Fruit fly (Drosophila melanogaster) S2 (cell line): ENCODE results near the gene Tsen2.

Experiments
- CG8478 ChIP-seq: fragments of >200 bp; optimal IDR thresholded peaks from 2 replicates; lab custom pipeline; 2018
- CTCF ChIP-seq, 2 experiments: fragments of >200 bp; optimal IDR thresholded peaks; 2 replicates each; lab custom pipeline; 2018

DNA sequence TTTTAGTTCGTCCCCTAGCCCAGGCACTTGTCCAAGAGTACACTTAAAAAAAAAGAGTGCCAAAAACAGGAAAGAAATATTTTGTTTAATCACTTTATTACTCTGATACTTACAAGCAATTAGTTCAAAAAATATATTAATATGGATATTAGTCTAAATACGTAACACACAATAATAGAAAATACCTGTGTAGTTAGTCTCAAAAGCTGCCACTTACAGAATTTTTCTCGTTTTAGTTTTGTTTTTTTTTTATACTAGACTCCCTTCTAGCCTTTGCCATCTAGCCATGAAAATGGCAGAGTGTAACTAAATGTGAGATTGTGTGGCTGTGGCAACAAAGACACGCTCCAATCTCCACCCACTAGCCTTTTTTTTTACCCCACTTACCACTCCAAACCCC, 41.7 kb upstream of the Tsen2 start:
- TF ChIP-seq CTCF (optimal IDR thresholded peaks at IDR 0.05; lab: Kevin White, UChicago) (no peak), CG8478 (no peak)
